Worm (Caenorhabditis elegans) whole organism, late embryonic: ENCODE measurements around the gene C27B7.6.

Source experiments
- C08G9.2 ChIP-seq: sonication (generic microtip); optimal IDR thresholded peaks from 2 replicates; lab custom pipeline; 2016; ENCODE audit warnings: mild to moderate bottlenecking, missing genetic modification characterization, moderate library complexity, missing compliant biosample characterization
- T23F11.4 ChIP-seq: fragments of 200-800 bp; sonication (Bioruptor generic); optimal IDR thresholded peaks from 2 replicates; lab custom pipeline; 2018; ENCODE audit warnings: mild to moderate bottlenecking, missing genetic modification characterization, missing compliant biosample characterization
- Y22D7AL.16 ChIP-seq: sonication (generic microtip); optimal IDR thresholded peaks from 2 replicates; lab custom pipeline; 2016; ENCODE audit warnings: missing genetic modification characterization, missing compliant biosample characterization
- ama-1 ChIP-seq: fragments of 150-350 bp; optimal IDR thresholded peaks from 2 replicates; lab custom pipeline; 2014
- ceh-18 ChIP-seq: sonication (generic microtip); optimal IDR thresholded peaks from 2 replicates; lab custom pipeline; 2016; ENCODE audit warnings: missing genetic modification characterization, missing compliant biosample characterization
- ceh-2 ChIP-seq: sonication (generic microtip); optimal IDR thresholded peaks from 2 replicates; lab custom pipeline; 2016; ENCODE audit warnings: missing genotype, missing genetic modification characterization, missing compliant biosample characterization
- ceh-24 ChIP-seq: sonication (generic microtip); optimal IDR thresholded peaks from 2 replicates; lab custom pipeline; 2016; ENCODE audit warnings: mild to moderate bottlenecking, missing genetic modification characterization, missing compliant biosample characterization
- ceh-34 ChIP-seq: sonication (generic microtip); optimal IDR thresholded peaks from 2 replicates; lab custom pipeline; 2016; ENCODE audit warnings: mild to moderate bottlenecking, missing genetic modification characterization, missing compliant biosample characterization
- che-1 ChIP-seq: sonication (generic microtip); optimal IDR thresholded peaks from 2 replicates; lab custom pipeline; 2016; ENCODE audit warnings: mild to moderate bottlenecking, missing genetic modification characterization, missing compliant biosample characterization
- dmd-4 ChIP-seq: sonication (generic microtip); optimal IDR thresholded peaks from 2 replicates; lab custom pipeline; 2016; ENCODE audit warnings: borderline replicate concordance, missing genetic modification characterization, missing compliant biosample characterization
- elt-2 ChIP-seq: sonication (generic microtip); optimal IDR thresholded peaks from 2 replicates; lab custom pipeline; 2016; ENCODE audit warnings: missing genetic modification reagents, missing genetic modification characterization, missing compliant biosample characterization
- eyg-1 ChIP-seq: sonication (generic microtip); optimal IDR thresholded peaks from 2 replicates; lab custom pipeline; 2016; ENCODE audit warnings: missing genotype, missing genetic modification characterization, missing compliant biosample characterization
- fax-1 ChIP-seq: sonication (generic microtip); optimal IDR thresholded peaks from 2 replicates; lab custom pipeline; 2016; ENCODE audit warnings: missing genotype, missing genetic modification characterization, missing compliant biosample characterization
- fkh-6 ChIP-seq: sonication (generic microtip); optimal IDR thresholded peaks from 2 replicates; lab custom pipeline; 2016; ENCODE audit warnings: missing genetic modification characterization, missing compliant biosample characterization
- gmeb-2 ChIP-seq: sonication (generic microtip); optimal IDR thresholded peaks from 2 replicates; lab custom pipeline; 2016; ENCODE audit warnings: missing genetic modification characterization, inconsistent platforms, missing compliant biosample characterization
- hlh-6 ChIP-seq: sonication (generic microtip); optimal IDR thresholded peaks from 2 replicates; lab custom pipeline; 2016; ENCODE audit warnings: missing genotype, missing genetic modification characterization, missing compliant biosample characterization
- hlh-8 ChIP-seq: sonication (generic microtip); optimal IDR thresholded peaks from 2 replicates; lab custom pipeline; 2016; ENCODE audit warnings: missing genotype, missing genetic modification characterization, missing compliant biosample characterization
- lim-6 ChIP-seq: sonication (generic microtip); optimal IDR thresholded peaks from 2 replicates; lab custom pipeline; 2016; ENCODE audit warnings: missing genetic modification characterization, missing compliant biosample characterization
- mec-3 ChIP-seq: sonication (generic microtip); optimal IDR thresholded peaks from 2 replicates; lab custom pipeline; 2016; ENCODE audit warnings: borderline replicate concordance, missing genetic modification characterization, missing compliant biosample characterization
- nfya-1 ChIP-seq: sonication (generic microtip); optimal IDR thresholded peaks from 2 replicates; lab custom pipeline; 2017; ENCODE audit warnings: missing genetic modification characterization, mild to moderate bottlenecking, missing compliant biosample characterization, antibody characterized with exemption, moderate library complexity
- npax-4 ChIP-seq: sonication (generic microtip); optimal IDR thresholded peaks from 2 replicates; lab custom pipeline; 2016; ENCODE audit warnings: missing genetic modification characterization, missing compliant biosample characterization
- pag-3 ChIP-seq: sonication (generic microtip); optimal IDR thresholded peaks from 2 replicates; lab custom pipeline; 2016; ENCODE audit warnings: missing compliant biosample characterization, missing genetic modification characterization, borderline replicate concordance
- pax-1 ChIP-seq: fragments of 150-350 bp; optimal IDR thresholded peaks from 2 replicates; lab custom pipeline; 2014; ENCODE audit warnings: missing biosample characterization, missing genetic modification characterization
- pha-4 ChIP-seq: fragments of 150-350 bp; optimal IDR thresholded peaks from 2 replicates; lab custom pipeline; 2018; ENCODE audit warnings: missing biosample characterization, missing genetic modification reagents, missing genetic modification characterization
- rnt-1 ChIP-seq: sonication (generic microtip); optimal IDR thresholded peaks from 2 replicates; lab custom pipeline; 2016; ENCODE audit warnings: missing genetic modification characterization, missing compliant biosample characterization
- sdc-2 ChIP-seq: sonication (generic microtip); optimal IDR thresholded peaks from 2 replicates; lab custom pipeline; 2016; ENCODE audit warnings: missing genotype, missing genetic modification characterization, missing compliant biosample characterization
- sox-2 ChIP-seq: fragments of 200-800 bp; sonication (Bioruptor generic); IDR thresholded peaks from 2 replicates; pipeline ENCODE4 v1.3.6; 2022; ENCODE audit warnings: missing genetic modification reagents, missing genetic modification characterization, missing compliant biosample characterization
- syd-9 ChIP-seq: sonication (generic microtip); optimal IDR thresholded peaks from 2 replicates; lab custom pipeline; 2016; ENCODE audit warnings: mild to moderate bottlenecking, missing genetic modification characterization, moderate library complexity, missing compliant biosample characterization
- tbx-7 ChIP-seq: sonication (generic microtip); optimal IDR thresholded peaks from 2 replicates; lab custom pipeline; 2016; ENCODE audit warnings: missing genotype, missing genetic modification characterization, missing compliant biosample characterization
- ttx-3 ChIP-seq: sonication (generic microtip); optimal IDR thresholded peaks from 2 replicates; lab custom pipeline; 2016; ENCODE audit warnings: missing genetic modification reagents, missing genetic modification characterization, missing compliant biosample characterization
- unc-55 ChIP-seq: sonication (generic microtip); optimal IDR thresholded peaks from 2 replicates; lab custom pipeline; 2017; ENCODE audit warnings: missing biosample characterization, missing genetic modification reagents, missing genetic modification characterization
- zip-5 ChIP-seq: sonication (generic microtip); optimal IDR thresholded peaks from 2 replicates; lab custom pipeline; 2016; ENCODE audit warnings: missing genetic modification characterization, missing compliant biosample characterization

The C27B7.6 gene

ce11 chrIV:8879810-8880209, 26.3 kb downstream of the C27B7.6 start, which contains the start of gene npax-4:
TSS of gene npax-4 (minus strand) at chrIV:8879910.
- TF ChIP-seq gmeb-2 (no peak), ceh-2 (tag; lab: Kevin White, UChicago) (no peak), ceh-18 (tag; lab: Kevin White, UChicago) (no peak), rnt-1 (tag; lab: Kevin White, UChicago) (no peak), unc-55 (no peak), lim-6 (tag; lab: Kevin White, UChicago) (no peak), T23F11.4 (GFP tag; lab: Kevin White, UChicago) (no peak)
- TF ChIP-seq, all 69 proteins: peak for 0

- TF ChIP-seq ceh-34 (no peak), lim-6 (tag; lab: Kevin White, UChicago) (no peak), ama-1 (lab: Kevin White, UChicago) (no peak), sdc-2 (no peak), pha-4 (tag; lab: Kevin White, UChicago) (no peak), npax-4 (tag; lab: Kevin White, UChicago) (no peak)
These were observed 32.3 kb downstream of the C27B7.6 start, which contains the start of gene hdl-2 for ce11 chrIV:8873847-8874246. TSS of gene hdl-2 (plus strand) at chrIV:8874147.

ce11 chrIV:8872958-8873357, 33.2 kb downstream of the C27B7.6 start, which contains the start of gene C09G9.3:
TSS of gene C09G9.3 (minus strand) at chrIV:8873058.
- TF ChIP-seq rnt-1 (tag; lab: Kevin White, UChicago) (no peak), pax-1 (tag; lab: Kevin White, UChicago) (no peak), syd-9 (no peak), sox-2 (GFP tag; lab: Robert Waterston, UW) (no peak), elt-2 (tag; lab: Kevin White, UChicago) (no peak), pag-3 (tag; lab: Kevin White, UChicago) (no peak), dmd-4 (tag; lab: Kevin White, UChicago) (no peak), ceh-24 (tag; lab: Kevin White, UChicago) (no peak), C08G9.2 (tag; lab: Kevin White, UChicago) (no peak), tbx-7 (tag; lab: Kevin White, UChicago) (no peak), pha-4 (tag; lab: Kevin White, UChicago) (no peak), zip-5 (tag; lab: Kevin White, UChicago) (no peak), fax-1 (no peak), fkh-6 (no peak), T23F11.4 (GFP tag; lab: Kevin White, UChicago) (no peak), che-1 (tag; lab: Kevin White, UChicago) (no peak)
- TF ChIP-seq, all 69 proteins: peak for 0

ce11 chrIV:8869624-8870023, 36.5 kb downstream of the C27B7.6 start, which contains the start of gene npp-23:
TSS of gene npp-23 (minus strand) at chrIV:8869679.
- TF ChIP-seq nfya-1 (tag; lab: Kevin White, UChicago) (peak; percentile 13), elt-2 (tag; lab: Kevin White, UChicago) (peak; percentile 7), ttx-3 (tag; lab: Kevin White, UChicago) (no peak)

ce11 chrIV:8867562-8867961, 38.6 kb downstream of the C27B7.6 start:
- no peak for TF ChIP-seq rnt-1 (tag; lab: Kevin White, UChicago)
- no peak for TF ChIP-seq syd-9
- TF ChIP-seq Y22D7AL.16 (tag; lab: Kevin White, UChicago) = no peak
- no peak for TF ChIP-seq hlh-8 (tag; lab: Kevin White, UChicago)
- TF ChIP-seq, all 69 proteins: peak for 0

ce11 chrIV:8866092-8866491, 40.1 kb downstream of the C27B7.6 start:
- TF ChIP-seq mec-3 (tag; lab: Kevin White, UChicago) = no peak
- TF ChIP-seq ceh-18 (tag; lab: Kevin White, UChicago) = peak; percentile 72
- no peak for TF ChIP-seq eyg-1 (tag; lab: Kevin White, UChicago)
- peak; percentile 45 for TF ChIP-seq hlh-6
- peak; percentile 78 for TF ChIP-seq unc-55
- peak; percentile 24 for TF ChIP-seq rnt-1 (tag; lab: Kevin White, UChicago)
- peak; percentile 5 for TF ChIP-seq nfya-1 (tag; lab: Kevin White, UChicago)
- TF ChIP-seq pha-4 (tag; lab: Kevin White, UChicago) = no peak
- no peak for TF ChIP-seq C08G9.2 (tag; lab: Kevin White, UChicago)
